Fruit fly (Drosophila melanogaster) whole organism, prepupa: Measurements from ENCODE around the gene unc.

Source experiments
- CG6808 ChIP-seq: fragments of 200-800 bp; sonication (Bioruptor generic); optimal IDR thresholded peaks from 3 replicates; lab custom pipeline; 2017; ENCODE audit warnings: missing biosample characterization, missing genetic modification characterization, mild to moderate bottlenecking, moderate library complexity, missing genetic modification reagents
- OdsH ChIP-seq: fragments of 200-800 bp; sonication (Bioruptor generic); optimal IDR thresholded peaks from 3 replicates; lab custom pipeline; 2016; ENCODE audit warnings: missing biosample characterization, missing genetic modification characterization
- fd85E ChIP-seq: fragments of 200-800 bp; sonication (Bioruptor generic); optimal IDR thresholded peaks from 3 replicates; lab custom pipeline; 2016; ENCODE audit warnings: missing biosample characterization, missing genetic modification characterization

DNA sequence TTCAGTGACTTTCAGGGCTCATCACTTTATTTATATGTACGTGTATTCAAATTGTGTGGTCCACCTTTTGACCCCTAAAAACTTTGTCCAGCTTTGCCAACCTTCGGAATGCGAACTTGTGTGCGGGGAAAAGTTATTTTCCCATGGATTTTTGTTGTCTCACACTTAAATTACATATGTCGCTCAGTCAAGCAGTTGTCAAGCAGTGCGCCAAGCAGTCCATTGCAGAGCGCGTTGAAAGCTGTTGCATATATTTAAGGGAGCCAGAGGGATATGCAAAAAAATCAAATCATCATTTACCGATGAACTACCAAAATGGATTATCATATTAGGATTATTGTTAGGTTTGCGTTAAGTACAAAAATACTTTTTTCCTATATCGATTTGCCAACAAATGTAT, 33.5 kb downstream of the unc start:
- TF ChIP-seq OdsH (GFP tag; lab: Kevin White, UChicago) (no peak), CG6808 (GFP tag; lab: Kevin White, UChicago) (no peak), fd85E (GFP tag; lab: Kevin White, UChicago) (no peak)
